Worm (Caenorhabditis elegans) whole organism, young adult: ENCODE data around the gene F47B10.6.

Experiments used
- B0336.3 ChIP-seq: fragments of 200-800 bp; sonication (Bioruptor generic); IDR thresholded peaks from 2 replicates; pipeline ENCODE4 v1.3.6; 2022; ENCODE audit warnings: missing genetic modification characterization, missing compliant biosample characterization
- F52B5.7 ChIP-seq: sonication (generic microtip); optimal IDR thresholded peaks from 2 replicates; lab custom pipeline; 2016; ENCODE audit warnings: mild to moderate bottlenecking, missing genetic modification characterization, missing compliant biosample characterization
- aptf-3 ChIP-seq: fragments of 200-800 bp; sonication (Bioruptor generic); IDR thresholded peaks from 2 replicates; pipeline ENCODE4 v1.3.6; 2022; ENCODE audit warnings: missing genetic modification characterization, missing compliant biosample characterization
- athp-1 ChIP-seq: sonication (generic microtip); optimal IDR thresholded peaks from 2 replicates; lab custom pipeline; 2017; ENCODE audit warnings: mild to moderate bottlenecking, missing genetic modification characterization, missing compliant biosample characterization
- ets-4 ChIP-seq: fragments of 200-800 bp; sonication (Bioruptor generic); optimal IDR thresholded peaks from 2 replicates; lab custom pipeline; 2018; ENCODE audit warnings: mild to moderate bottlenecking, missing genetic modification characterization, missing compliant biosample characterization
- hmg-1.2 ChIP-seq: fragments of 200-800 bp; sonication (Bioruptor generic); IDR thresholded peaks from 2 replicates; pipeline ENCODE4 v1.3.6; 2022; ENCODE audit warnings: missing genetic modification reagents, missing genetic modification characterization, missing compliant biosample characterization
- let-526 ChIP-seq: fragments of 200-800 bp; sonication (Bioruptor generic); IDR thresholded peaks from 2 replicates; pipeline ENCODE4 v1.3.6; 2022; ENCODE audit warnings: missing genetic modification reagents, missing genetic modification characterization, missing compliant biosample characterization
- madf-8 ChIP-seq: fragments of 200-800 bp; sonication (Bioruptor generic); conservative IDR thresholded peaks from 2 replicates; pipeline ENCODE4 v1.3.6; 2022; ENCODE audit warnings: missing genetic modification reagents, missing genetic modification characterization, missing compliant biosample characterization
- pha-4 ChIP-seq: fragments of 150-350 bp; sonication (generic microtip); optimal IDR thresholded peaks from 2 replicates; lab custom pipeline; 2014; ENCODE audit warnings: missing biosample characterization, missing genetic modification reagents, missing genetic modification characterization
- snpc-4 ChIP-seq, 5 experiments: fragments of 150-350 bp in 1 of 5; sonication (generic microtip) in 4 of 5; optimal IDR thresholded peaks; 2 replicates each; lab custom pipeline; 2014 to 2018; ENCODE audit warnings: missing genetic modification characterization in 5 of 5, missing biosample characterization in 3 of 5, antibody characterized with exemption in 2 of 5, mild to moderate bottlenecking in 2 of 5, missing compliant biosample characterization in 2 of 5, missing genotype in 2 of 5, moderate library complexity in 2 of 5, missing genetic modification reagents in 1 of 5
- zim-3 ChIP-seq: sonication (generic microtip); optimal IDR thresholded peaks from 2 replicates; lab custom pipeline; 2017; ENCODE audit warnings: mild to moderate bottlenecking, missing genetic modification characterization, moderate library complexity, missing compliant biosample characterization

ce11 chrX:10883203-10883602 is 5.1 kb upstream of the F47B10.6 start, which contains the start of gene T21E8.7:
- TF ChIP-seq aptf-3 (GFP tag; lab: Robert Waterston, UW) = no peak
- no peak for TF ChIP-seq snpc-4 (GFP tag; optimal IDR thresholded peaks at IDR 0.05; lab: Kevin White, UChicago)
- TF ChIP-seq snpc-4 (tag; optimal IDR thresholded peaks at IDR 0.05; lab: Kevin White, UChicago) = no peak
- TF ChIP-seq zim-3 (tag; lab: Kevin White, UChicago) = no peak
- TF ChIP-seq athp-1 (tag; lab: Kevin White, UChicago) = no peak
- no peak for TF ChIP-seq let-526 (GFP tag; lab: Robert Waterston, UW)
- no peak for TF ChIP-seq madf-8 (GFP tag; lab: Robert Waterston, UW)
- TF ChIP-seq pha-4 (tag; lab: Kevin White, UChicago) = no peak
- TF ChIP-seq ets-4 (GFP tag; lab: Kevin White, UChicago) = no peak
- TF ChIP-seq hmg-1.2 (GFP tag; lab: Robert Waterston, UW) = no peak
- TF ChIP-seq F52B5.7 = no peak
- TF ChIP-seq B0336.3 (GFP tag; lab: Robert Waterston, UW) = no peak
